Worm (Caenorhabditis elegans) whole organism, L4 larva: ENCODE results near the gene Y73F8A.1159.

Source experiments
- ama-1 ChIP-seq: fragments of 150-350 bp; optimal IDR thresholded peaks from 2 replicates; lab custom pipeline; 2014; ENCODE audit warnings: inconsistent platforms, mixed read lengths
- ceh-44 ChIP-seq: fragments of 200-800 bp; sonication (Bioruptor generic); IDR thresholded peaks from 2 replicates; pipeline ENCODE4 v1.3.6; 2022; ENCODE audit warnings: missing genetic modification reagents, missing genetic modification characterization, missing compliant biosample characterization
- dpl-1 ChIP-seq: fragments of 150-350 bp; optimal IDR thresholded peaks from 2 replicates; lab custom pipeline; 2014; ENCODE audit warnings: missing biosample characterization, missing genetic modification reagents, missing genetic modification characterization
- lin-1 ChIP-seq: fragments of 200-800 bp; sonication (Bioruptor generic); IDR thresholded peaks from 2 replicates; pipeline ENCODE4 v1.3.6; 2022; ENCODE audit warnings: missing genetic modification reagents, missing genetic modification characterization, missing compliant biosample characterization
- lin-13 ChIP-seq: fragments of 150-350 bp; optimal IDR thresholded peaks from 2 replicates; lab custom pipeline; 2014; ENCODE audit warnings: missing biosample characterization, missing genetic modification reagents, missing genetic modification characterization
- nhr-25 ChIP-seq: sonication (generic microtip); optimal IDR thresholded peaks from 2 replicates; lab custom pipeline; 2017; ENCODE audit warnings: missing genetic modification characterization, mild to moderate bottlenecking, missing compliant biosample characterization, antibody characterized with exemption, moderate library complexity, borderline replicate concordance; ENCODE audit not compliant: insufficient read depth
- nhr-41 ChIP-seq: fragments of 200-800 bp; sonication (Bioruptor generic); IDR thresholded peaks from 2 replicates; pipeline ENCODE4 v1.3.6; 2022; ENCODE audit warnings: missing genetic modification reagents, missing genetic modification characterization, missing compliant biosample characterization
- tag-97 ChIP-seq: fragments of 200-800 bp; sonication (Bioruptor generic); IDR thresholded peaks from 2 replicates; pipeline ENCODE4 v1.3.6; 2022; ENCODE audit warnings: missing genetic modification characterization, missing compliant biosample characterization
- zag-1 ChIP-seq: fragments of 150-350 bp; optimal IDR thresholded peaks from 2 replicates; lab custom pipeline; 2014; ENCODE audit warnings: missing biosample characterization, missing genetic modification characterization

DNA sequence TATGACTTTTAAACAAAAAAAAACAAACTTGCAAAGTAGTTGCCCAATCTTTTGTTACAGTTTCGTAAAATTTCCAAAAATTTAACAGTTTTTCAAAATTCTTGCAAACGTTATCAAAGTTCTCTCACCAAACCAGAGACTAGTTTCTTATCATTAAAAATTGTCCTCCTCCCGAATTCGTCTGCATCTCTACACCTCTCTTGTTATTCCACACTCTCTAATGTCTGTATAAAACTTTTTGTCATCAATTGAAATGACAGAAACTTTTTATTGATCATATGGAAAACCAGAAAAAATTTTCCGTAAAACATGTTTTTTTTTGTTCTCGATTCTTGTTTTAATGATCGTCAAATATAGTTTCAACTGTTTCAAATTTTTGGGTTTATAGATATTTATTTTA is 5.6 kb downstream of the Y73F8A.1159 start:
- TF ChIP-seq dpl-1 (no peak), zag-1 (tag; lab: Kevin White, UChicago) (no peak), ceh-44 (no peak), ama-1 (lab: Kevin White, UChicago) (no peak), lin-13 (GFP tag; lab: Kevin White, UChicago) (no peak), lin-1 (GFP tag; lab: Robert Waterston, UW) (no peak), tag-97 (no peak), nhr-41 (GFP tag; lab: Robert Waterston, UW) (no peak), nhr-25 (tag; lab: Kevin White, UChicago) (no peak)
